Worm (Caenorhabditis elegans) whole organism, L1 larva: Measurements from ENCODE around the gene C05D9.7.

ENCODE experiments used
- C34B4.2 ChIP-seq: sonication (generic microtip); optimal IDR thresholded peaks from 2 replicates; lab custom pipeline; 2017; ENCODE audit warnings: mild to moderate bottlenecking, missing genetic modification characterization, missing compliant biosample characterization
- Y116A8C.19 ChIP-seq: sonication (generic microtip); optimal IDR thresholded peaks from 2 replicates; lab custom pipeline; 2016; ENCODE audit warnings: missing compliant biosample characterization, missing genetic modification characterization, borderline replicate concordance
- aly-2 ChIP-seq: fragments of 150-350 bp; optimal IDR thresholded peaks from 2 replicates; lab custom pipeline; 2014; ENCODE audit warnings: missing biosample characterization, missing genetic modification characterization
- ama-1 ChIP-seq: fragments of 150-350 bp; optimal IDR thresholded peaks from 2 replicates; lab custom pipeline; 2014
- blmp-1 ChIP-seq: fragments of 150-350 bp; optimal IDR thresholded peaks from 2 replicates; lab custom pipeline; 2014; ENCODE audit warnings: missing biosample characterization, missing genetic modification characterization
- ceh-63 ChIP-seq: fragments of 200-800 bp; sonication (Bioruptor generic); optimal IDR thresholded peaks from 2 replicates; lab custom pipeline; 2018; ENCODE audit warnings: mild to moderate bottlenecking, missing genetic modification characterization, missing compliant biosample characterization
- ceh-90 ChIP-seq: sonication (generic microtip); optimal IDR thresholded peaks from 2 replicates; lab custom pipeline; 2016; ENCODE audit warnings: missing genetic modification characterization, missing compliant biosample characterization
- ces-1 ChIP-seq: fragments of 150-350 bp; optimal IDR thresholded peaks from 2 replicates; lab custom pipeline; 2014; ENCODE audit warnings: missing biosample characterization, missing genetic modification reagents, missing genetic modification characterization
- elt-2 ChIP-seq: sonication (generic microtip); optimal IDR thresholded peaks from 2 replicates; lab custom pipeline; 2016; ENCODE audit warnings: missing genetic modification characterization, mild to moderate bottlenecking, inconsistent platforms, missing compliant biosample characterization, missing genetic modification reagents
- fkh-8 ChIP-seq: sonication (generic microtip); optimal IDR thresholded peaks from 2 replicates; lab custom pipeline; 2016; ENCODE audit warnings: mild to moderate bottlenecking, missing genetic modification characterization, missing compliant biosample characterization
- isw-1 ChIP-seq: fragments of 200-800 bp; sonication (Bioruptor generic); IDR thresholded peaks from 2 replicates; pipeline ENCODE4 v1.3.6; 2022; ENCODE audit warnings: missing genetic modification characterization, missing compliant biosample characterization
- jun-1 ChIP-seq: fragments of 150-350 bp; optimal IDR thresholded peaks from 2 replicates; lab custom pipeline; 2014; ENCODE audit warnings: missing biosample characterization, missing genetic modification reagents, missing genetic modification characterization
- lin-13 ChIP-seq: fragments of 150-350 bp; optimal IDR thresholded peaks from 2 replicates; lab custom pipeline; 2014; ENCODE audit warnings: missing biosample characterization, missing genetic modification reagents, missing genetic modification characterization
- lin-14 ChIP-seq: fragments of 200-800 bp; sonication (Bioruptor generic); optimal IDR thresholded peaks from 2 replicates; lab custom pipeline; 2018; ENCODE audit warnings: mild to moderate bottlenecking, missing genetic modification characterization, moderate library complexity, missing compliant biosample characterization
- lin-15B ChIP-seq: fragments of 150-350 bp; sonication (generic microtip); optimal IDR thresholded peaks from 3 replicates; lab custom pipeline; 2014; ENCODE audit warnings: missing biosample characterization, missing genetic modification characterization
- lin-39 ChIP-seq: fragments of 150-350 bp; optimal IDR thresholded peaks from 2 replicates; lab custom pipeline; 2014; ENCODE audit warnings: missing biosample characterization, missing genetic modification reagents, missing genetic modification characterization
- lir-3 ChIP-seq: sonication (generic microtip); optimal IDR thresholded peaks from 2 replicates; lab custom pipeline; 2016; ENCODE audit warnings: mild to moderate bottlenecking, missing genetic modification characterization, moderate library complexity, missing compliant biosample characterization; ENCODE audit not compliant: poor library complexity
- lsy-2 ChIP-seq, 2 experiments: fragments of 150-350 bp; optimal IDR thresholded peaks; 2 replicates each; lab custom pipeline; 2014; ENCODE audit warnings: missing biosample characterization in 2 of 2, missing genetic modification characterization in 2 of 2
- mdl-1 ChIP-seq, 2 experiments: fragments of 150-350 bp; optimal IDR thresholded peaks; 2 replicates each; lab custom pipeline; 2014 to 2017; ENCODE audit warnings: missing biosample characterization in 2 of 2, missing genetic modification characterization in 2 of 2, inconsistent platforms in 1 of 2
- mep-1 ChIP-seq: fragments of 150-350 bp; optimal IDR thresholded peaks from 2 replicates; lab custom pipeline; 2014; ENCODE audit warnings: missing biosample characterization, missing genetic modification characterization
- nhr-11 ChIP-seq: fragments of 150-350 bp; optimal IDR thresholded peaks from 2 replicates; lab custom pipeline; 2014; ENCODE audit warnings: missing biosample characterization, missing genetic modification characterization
- nhr-237 ChIP-seq: fragments of 150-350 bp; optimal IDR thresholded peaks from 2 replicates; lab custom pipeline; 2014; ENCODE audit warnings: missing biosample characterization, missing genetic modification characterization
- nhr-85 ChIP-seq: sonication (generic microtip); peaks from one replicate; lab custom pipeline; 2016; ENCODE audit warnings: missing genetic modification characterization, inconsistent platforms, missing compliant biosample characterization
- pag-3 ChIP-seq: sonication (generic microtip); optimal IDR thresholded peaks from 2 replicates; lab custom pipeline; 2017; ENCODE audit warnings: missing genetic modification characterization, mild to moderate bottlenecking, missing compliant biosample characterization, antibody characterized with exemption, borderline replicate concordance; ENCODE audit not compliant: insufficient read depth
- rnt-1 ChIP-seq: sonication (generic microtip); optimal IDR thresholded peaks from 2 replicates; lab custom pipeline; 2016; ENCODE audit warnings: mild to moderate bottlenecking, missing genetic modification characterization, moderate library complexity, missing compliant biosample characterization
- snpc-4 ChIP-seq: fragments of 150-350 bp; optimal IDR thresholded peaks from 2 replicates; lab custom pipeline; 2014; ENCODE audit warnings: missing biosample characterization, missing genetic modification characterization
- sox-4 ChIP-seq: sonication (generic microtip); optimal IDR thresholded peaks from 2 replicates; lab custom pipeline; 2016; ENCODE audit warnings: missing genetic modification characterization, missing compliant biosample characterization
- swsn-7 ChIP-seq: sonication (generic microtip); optimal IDR thresholded peaks from 2 replicates; lab custom pipeline; 2016; ENCODE audit warnings: missing genetic modification characterization, missing compliant biosample characterization
- unc-130 ChIP-seq: fragments of 150-350 bp; optimal IDR thresholded peaks from 2 replicates; lab custom pipeline; 2017; ENCODE audit warnings: missing biosample characterization, missing genetic modification characterization, inconsistent platforms
- unc-62 ChIP-seq: fragments of 150-350 bp; optimal IDR thresholded peaks from 2 replicates; lab custom pipeline; 2014; ENCODE audit warnings: missing biosample characterization, missing genetic modification reagents, missing genetic modification characterization
- unc-86 ChIP-seq: sonication (generic microtip); optimal IDR thresholded peaks from 2 replicates; lab custom pipeline; 2016; ENCODE audit warnings: missing genetic modification characterization, missing compliant biosample characterization
- unc-98 ChIP-seq: fragments of 200-800 bp; sonication (Bioruptor generic); IDR thresholded peaks from 2 replicates; pipeline ENCODE4 v1.3.6; 2022; ENCODE audit warnings: missing genetic modification characterization, missing compliant biosample characterization
- vab-15 ChIP-seq: sonication (generic microtip); optimal IDR thresholded peaks from 2 replicates; lab custom pipeline; 2017; ENCODE audit warnings: missing genotype, mild to moderate bottlenecking, missing genetic modification characterization, missing compliant biosample characterization
- zip-4 ChIP-seq: fragments of 200-800 bp; sonication (Bioruptor generic); optimal IDR thresholded peaks from 2 replicates; lab custom pipeline; 2018; ENCODE audit warnings: mild to moderate bottlenecking, missing genetic modification characterization, moderate library complexity, missing compliant biosample characterization
- ztf-11 ChIP-seq, 2 experiments: sonication (generic microtip); optimal IDR thresholded peaks; 2 replicates each; lab custom pipeline; 2016 to 2017; ENCODE audit warnings: missing genetic modification characterization in 2 of 2, missing biosample characterization in 1 of 2, missing compliant biosample characterization in 1 of 2

The C05D9.7 gene

ce11 chrX:1119305-1119704 lies at the start of gene C05D9.7:
TSS of gene C05D9.7 (minus strand) at chrX:1119405.
- no peak for TF ChIP-seq aly-2
- TF ChIP-seq sox-4 (tag; lab: Kevin White, UChicago) = no peak
- no peak for TF ChIP-seq unc-86 (tag; lab: Kevin White, UChicago)
- TF ChIP-seq nhr-237 (tag; lab: Kevin White, UChicago) = no peak
- no peak for TF ChIP-seq lin-39 (tag; lab: Kevin White, UChicago)
- TF ChIP-seq ama-1 (lab: Kevin White, UChicago) = no peak
- TF ChIP-seq isw-1 (GFP tag; lab: Robert Waterston, UW) = no peak
- no peak for TF ChIP-seq mdl-1 (tag; optimal IDR thresholded peaks at IDR 0.05; lab: Kevin White, UChicago)
- TF ChIP-seq fkh-8 (tag; lab: Kevin White, UChicago) = no peak
- TF ChIP-seq lin-15B (tag; lab: Kevin White, UChicago) = no peak
- TF ChIP-seq, all 84 proteins: peak for 0

ce11 chrX:1167234-1167633 lies 48.0 kb upstream of the C05D9.7 start:
- TF ChIP-seq lin-39 (tag; lab: Kevin White, UChicago) (no peak), lin-14 (peak; percentile 24), rnt-1 (tag; lab: Kevin White, UChicago) (peak; percentile 46)

ce11 chrX:1162019-1162418 lies 42.8 kb upstream of the C05D9.7 start, which contains the start of gene tmc-1:
TSS of gene tmc-1 (plus strand) at chrX:1162207.
- peak; percentile 19 for TF ChIP-seq lin-14
- TF ChIP-seq snpc-4 (tag; lab: Kevin White, UChicago) = no peak
- no peak for TF ChIP-seq vab-15 (tag; lab: Kevin White, UChicago)
- no peak for TF ChIP-seq nhr-85
- no peak for TF ChIP-seq ztf-11 (tag; optimal IDR thresholded peaks at IDR 0.05; lab: Kevin White, UChicago)

ce11 chrX:1154648-1155047 lies 35.4 kb upstream of the C05D9.7 start, which contains the start of gene R193.1:
TSS of gene R193.1 (plus strand) at chrX:1154948.
- TF ChIP-seq jun-1 (tag; lab: Kevin White, UChicago) (no peak), mdl-1 (tag; optimal IDR thresholded peaks at IDR 0.05; lab: Kevin White, UChicago) (no peak), sox-4 (tag; lab: Kevin White, UChicago) (no peak), zip-4 (GFP tag; lab: Kevin White, UChicago) (no peak), swsn-7 (tag; lab: Kevin White, UChicago) (no peak), pag-3 (no peak), unc-98 (GFP tag; lab: Robert Waterston, UW) (no peak), nhr-237 (tag; lab: Kevin White, UChicago) (no peak), lin-13 (GFP tag; lab: Kevin White, UChicago) (no peak), nhr-11 (no peak), fkh-8 (tag; lab: Kevin White, UChicago) (no peak), mep-1 (tag; lab: Kevin White, UChicago) (no peak), C34B4.2 (no peak), unc-130 (tag; lab: Kevin White, UChicago) (no peak), blmp-1 (no peak), ces-1 (GFP tag; lab: Kevin White, UChicago) (no peak)

- peak; percentile 96 for TF ChIP-seq elt-2 (tag; lab: Kevin White, UChicago)
- no peak for TF ChIP-seq ceh-63
Measured at ce11 chrX:1148438-1148837, 29.2 kb upstream of the C05D9.7 start, which contains the start of the genes R193.2 and R193.6. TSS of gene R193.2 (minus strand) at chrX:1148585. TSS of gene R193.6 (plus strand) at chrX:1148787.

- TF ChIP-seq mep-1 (tag; lab: Kevin White, UChicago) = no peak
- TF ChIP-seq lir-3 (tag; lab: Kevin White, UChicago) = no peak
- TF ChIP-seq ceh-90 (tag; lab: Kevin White, UChicago) = no peak
- TF ChIP-seq elt-2 (tag; lab: Kevin White, UChicago) = peak; percentile 15
- TF ChIP-seq Y116A8C.19 (tag; lab: Kevin White, UChicago) = no peak
- TF ChIP-seq lsy-2 (tag; optimal IDR thresholded peaks at IDR 0.05; lab: Kevin White, UChicago) = no peak
- no peak for TF ChIP-seq unc-130 (tag; lab: Kevin White, UChicago)
- no peak for TF ChIP-seq nhr-85
- no peak for TF ChIP-seq unc-62 (GFP tag; lab: Kevin White, UChicago)
Measured at ce11 chrX:1147394-1147793, 28.2 kb upstream of the C05D9.7 start.
